Fruit fly (Drosophila melanogaster) whole organism, embryonic: ENCODE data around the gene Eig71Eg.

Source experiments
- Atf6 ChIP-seq: fragments of 200-800 bp; sonication (Bioruptor generic); IDR thresholded peaks from 2 replicates; pipeline ENCODE4 v1.3.6; 2022; ENCODE audit warnings: missing biosample characterization, missing genetic modification characterization
- CG10979 ChIP-seq: fragments of 200-800 bp; sonication (Bioruptor generic); optimal IDR thresholded peaks from 2 replicates; lab custom pipeline; 2018; ENCODE audit warnings: missing biosample characterization, mild to moderate bottlenecking, missing genetic modification characterization, moderate library complexity
- CG12219 ChIP-seq: fragments of 200-800 bp; sonication (Bioruptor generic); optimal IDR thresholded peaks from 3 replicates; lab custom pipeline; 2018; ENCODE audit warnings: missing biosample characterization, mild to moderate bottlenecking, missing genetic modification characterization
- CG1233 ChIP-seq: fragments of 200-800 bp; sonication (Bioruptor generic); optimal IDR thresholded peaks from 4 replicates; lab custom pipeline; 2018; ENCODE audit warnings: missing biosample characterization, mild to moderate bottlenecking, missing genetic modification characterization
- CG12942 ChIP-seq: fragments of 200-800 bp; sonication (Bioruptor generic); optimal IDR thresholded peaks from 3 replicates; lab custom pipeline; 2016; ENCODE audit warnings: missing biosample characterization, missing genetic modification characterization
- CG14667 ChIP-seq: fragments of 200-800 bp; sonication (Bioruptor generic); IDR thresholded peaks from 2 replicates; pipeline ENCODE4 v1.3.6; 2022; ENCODE audit warnings: missing biosample characterization, missing genetic modification characterization
- CG15073 ChIP-seq: fragments of 200-800 bp; sonication (Bioruptor generic); optimal IDR thresholded peaks from 2 replicates; lab custom pipeline; 2016; ENCODE audit warnings: missing biosample characterization, missing genetic modification characterization
- CG2202 ChIP-seq: fragments of 200-800 bp; sonication (Bioruptor generic); optimal IDR thresholded peaks from 2 replicates; lab custom pipeline; 2018; ENCODE audit warnings: missing biosample characterization, mild to moderate bottlenecking, missing genetic modification characterization
- CG2678 ChIP-seq: fragments of 200-800 bp; sonication (Bioruptor generic); optimal IDR thresholded peaks from 3 replicates; lab custom pipeline; 2019; ENCODE audit warnings: missing biosample characterization, mild to moderate bottlenecking, missing genetic modification characterization, moderate library complexity
- CG2875 ChIP-seq: fragments of 200-800 bp; sonication (Bioruptor generic); optimal IDR thresholded peaks from 2 replicates; lab custom pipeline; 2017; ENCODE audit warnings: missing biosample characterization, mild to moderate bottlenecking, missing genetic modification characterization, missing genetic modification reagents
- CG30431 ChIP-seq: fragments of 200-800 bp; sonication (Bioruptor generic); optimal IDR thresholded peaks from 2 replicates; lab custom pipeline; 2017; ENCODE audit warnings: missing biosample characterization, missing genetic modification characterization
- CG32532 ChIP-seq: fragments of 200-800 bp; sonication (Bioruptor generic); IDR thresholded peaks from 2 replicates; pipeline ENCODE4 v1.3.6; 2022; ENCODE audit warnings: missing biosample characterization, missing genetic modification characterization
- CG3407 ChIP-seq: fragments of 200-800 bp; sonication (Bioruptor generic); optimal IDR thresholded peaks from 2 replicates; lab custom pipeline; 2018; ENCODE audit warnings: missing biosample characterization, mild to moderate bottlenecking, missing genetic modification characterization
- CG3726 ChIP-seq: fragments of 200-800 bp; sonication (Bioruptor generic); IDR thresholded peaks from 3 replicates; pipeline ENCODE4, ENCODE4 v1.3.6; 2022; ENCODE audit warnings: missing biosample characterization, missing genetic modification characterization
- CG4424 ChIP-seq: fragments of 200-800 bp; sonication (Bioruptor generic); optimal IDR thresholded peaks from 3 replicates; lab custom pipeline; 2016; ENCODE audit warnings: missing biosample characterization, missing genetic modification characterization
- CG4707 ChIP-seq: fragments of 200-800 bp; sonication (Bioruptor generic); optimal IDR thresholded peaks from 2 replicates; lab custom pipeline; 2018; ENCODE audit warnings: missing biosample characterization, mild to moderate bottlenecking, missing genetic modification characterization, moderate library complexity
- CG7839 ChIP-seq: fragments of 200-800 bp; sonication (Bioruptor generic); optimal IDR thresholded peaks from 3 replicates; lab custom pipeline; 2018; ENCODE audit warnings: missing biosample characterization, mild to moderate bottlenecking, missing genetic modification characterization, moderate library complexity
- CG8290 ChIP-seq, 3 experiments: fragments of 200-800 bp; sonication (Bioruptor generic); optimal IDR thresholded peaks; 2 replicates each; lab custom pipeline; 2016 to 2019; ENCODE audit warnings: missing biosample characterization in 3 of 3, missing genetic modification characterization in 3 of 3, mild to moderate bottlenecking in 2 of 3, moderate library complexity in 1 of 3
- CTCF ChIP-seq: fragments of 200-800 bp; sonication (Bioruptor generic); optimal IDR thresholded peaks from 2 replicates; lab custom pipeline; 2017; ENCODE audit warnings: missing biosample characterization, mild to moderate bottlenecking, missing genetic modification characterization, moderate library complexity
- Deaf1 ChIP-seq: fragments of 200-800 bp; optimal IDR thresholded peaks from 3 replicates; lab custom pipeline; 2019; ENCODE audit warnings: missing biosample characterization, mild to moderate bottlenecking, missing genetic modification characterization, moderate library complexity
- E2f1 ChIP-seq: fragments of 200-800 bp; sonication (Bioruptor generic); IDR thresholded peaks from 2 replicates; pipeline ENCODE4 v1.3.6; 2022; ENCODE audit warnings: missing biosample characterization, missing genetic modification characterization
- Elba2 ChIP-seq: fragments of 200-800 bp; sonication (Bioruptor generic); optimal IDR thresholded peaks from 3 replicates; lab custom pipeline; 2016; ENCODE audit warnings: missing biosample characterization, missing genetic modification characterization
- Ets65A ChIP-seq: fragments of 200-800 bp; sonication (Bioruptor generic); peaks from one replicate; lab custom pipeline; 2016; ENCODE audit warnings: missing biosample characterization, missing genetic modification characterization
- HLH54F ChIP-seq: fragments of 200-800 bp; sonication (Bioruptor generic); optimal IDR thresholded peaks from 3 replicates; lab custom pipeline; 2016; ENCODE audit warnings: missing biosample characterization, missing genetic modification characterization
- MESR4 ChIP-seq: fragments of 200-800 bp; sonication (Bioruptor generic); optimal IDR thresholded peaks from 2 replicates; lab custom pipeline; 2018; ENCODE audit warnings: missing biosample characterization, mild to moderate bottlenecking, missing genetic modification characterization, moderate library complexity
- Med ChIP-seq: fragments of 200-800 bp; sonication (Bioruptor generic); peaks from one replicate; lab custom pipeline; 2016; ENCODE audit warnings: missing biosample characterization, missing genetic modification characterization, mild to moderate bottlenecking, inconsistent platforms, moderate library complexity
- Neu2 ChIP-seq: fragments of 200-800 bp; sonication (Bioruptor generic); optimal IDR thresholded peaks from 3 replicates; lab custom pipeline; 2016; ENCODE audit warnings: missing biosample characterization, missing genetic modification characterization, borderline replicate concordance
- Rx ChIP-seq: fragments of 200-800 bp; sonication (Bioruptor generic); IDR thresholded peaks from 2 replicates; pipeline ENCODE4 v1.3.6; 2022; ENCODE audit warnings: missing biosample characterization, missing genetic modification characterization
- Trl ChIP-seq, 3 experiments: fragments of >200 bp in 2 of 3; fragments of 200-800 bp in 1 of 3; sonication (Bioruptor generic) in 1 of 3; optimal IDR thresholded peaks; 2 replicates in 1 of 3; 3 replicates in 2 of 3; lab custom pipeline; 2016 to 2017; ENCODE audit warnings: missing biosample characterization in 1 of 3, missing genetic modification characterization in 1 of 3
- ap ChIP-seq: fragments of 200-800 bp; sonication (Bioruptor generic); IDR thresholded peaks from 2 replicates; pipeline ENCODE4 v1.3.6; 2022; ENCODE audit warnings: missing biosample characterization, missing genetic modification characterization
- bbx ChIP-seq: fragments of 200-800 bp; sonication (Bioruptor generic); IDR thresholded peaks from 2 replicates; pipeline ENCODE4 v1.3.6; 2022; ENCODE audit warnings: missing biosample characterization, missing genetic modification characterization; ENCODE audit not compliant: partially characterized antibody
- btn ChIP-seq: fragments of 200-800 bp; sonication (Bioruptor generic); optimal IDR thresholded peaks from 2 replicates; lab custom pipeline; 2016; ENCODE audit warnings: missing biosample characterization, missing genetic modification characterization
- corto ChIP-seq: fragments of 200-800 bp; sonication (Bioruptor generic); optimal IDR thresholded peaks from 2 replicates; lab custom pipeline; 2016; ENCODE audit warnings: missing biosample characterization, mild to moderate bottlenecking, missing genetic modification characterization, moderate library complexity
- dati ChIP-seq: fragments of 200-800 bp; sonication (Bioruptor generic); IDR thresholded peaks from 2 replicates; pipeline ENCODE4 v1.3.6; 2022; ENCODE audit warnings: missing biosample characterization, missing genetic modification characterization
- eyg ChIP-seq: fragments of 200-800 bp; sonication (Bioruptor generic); optimal IDR thresholded peaks from 3 replicates; lab custom pipeline; 2016; ENCODE audit warnings: missing biosample characterization, missing genetic modification characterization
- gcm2 ChIP-seq: fragments of 200-800 bp; sonication (Bioruptor generic); optimal IDR thresholded peaks from 2 replicates; lab custom pipeline; 2016; ENCODE audit warnings: missing biosample characterization, missing genetic modification characterization
- gem ChIP-seq: fragments of 200-800 bp; sonication (Bioruptor generic); optimal IDR thresholded peaks from 2 replicates; lab custom pipeline; 2019; ENCODE audit warnings: missing biosample characterization, mild to moderate bottlenecking, missing genetic modification characterization, moderate library complexity
- gt ChIP-seq: fragments of 200-800 bp; sonication (Bioruptor generic); IDR thresholded peaks from 2 replicates; pipeline ENCODE4 v1.3.6; 2022; ENCODE audit warnings: missing biosample characterization, missing genetic modification characterization
- h ChIP-seq: fragments of >200 bp; optimal IDR thresholded peaks from 2 replicates; lab custom pipeline; 2017
- hbn ChIP-seq: fragments of 200-800 bp; sonication (Bioruptor generic); IDR thresholded peaks from 2 replicates; pipeline ENCODE4 v1.3.6; 2022; ENCODE audit warnings: missing biosample characterization, missing genetic modification characterization; ENCODE audit not compliant: partially characterized antibody
- kni ChIP-seq: fragments of 200-800 bp; sonication (Bioruptor generic); optimal IDR thresholded peaks from 3 replicates; lab custom pipeline; 2017; ENCODE audit warnings: mild to moderate bottlenecking, missing biosample characterization, missing genetic modification reagents, missing genetic modification characterization
- lbe ChIP-seq: fragments of 200-800 bp; sonication (Bioruptor generic); optimal IDR thresholded peaks from 2 replicates; lab custom pipeline; 2016; ENCODE audit warnings: missing biosample characterization, mild to moderate bottlenecking, missing genetic modification characterization
- lilli ChIP-seq: fragments of 200-800 bp; sonication (Bioruptor generic); optimal IDR thresholded peaks from 3 replicates; lab custom pipeline; 2016; ENCODE audit warnings: missing biosample characterization, missing genetic modification characterization
- nmo ChIP-seq: fragments of 200-800 bp; sonication (Bioruptor generic); optimal IDR thresholded peaks from 2 replicates; lab custom pipeline; 2018; ENCODE audit warnings: missing biosample characterization, mild to moderate bottlenecking, missing genetic modification characterization, moderate library complexity
- otp ChIP-seq: fragments of 200-800 bp; sonication (Bioruptor generic); IDR thresholded peaks from 3 replicates; pipeline ENCODE4, ENCODE4 v1.3.6; 2022; ENCODE audit warnings: missing biosample characterization, missing genetic modification characterization
- pan ChIP-seq, 4 experiments: fragments of >200 bp in 3 of 4; fragments of 200-800 bp in 1 of 4; sonication (Bioruptor generic) in 1 of 4; optimal IDR thresholded peaks in 3 of 4; IDR thresholded peaks in 1 of 4; 2 replicates each; pipeline versions ENCODE4 v1.3.6 to Lab custom; 2017 to 2022; ENCODE audit warnings: missing biosample characterization in 2 of 4, missing genetic modification characterization in 2 of 4, mixed read lengths in 1 of 4
- psq ChIP-seq: fragments of 200-800 bp; sonication (Bioruptor generic); optimal IDR thresholded peaks from 2 replicates; lab custom pipeline; 2017; ENCODE audit warnings: missing biosample characterization, missing genetic modification characterization
- pzg ChIP-seq: fragments of 200-800 bp; sonication (Bioruptor generic); optimal IDR thresholded peaks from 3 replicates; lab custom pipeline; 2018; ENCODE audit warnings: missing biosample characterization, mild to moderate bottlenecking, missing genetic modification characterization, moderate library complexity
- sna ChIP-seq: fragments of 200-800 bp; sonication (Bioruptor generic); IDR thresholded peaks from 2 replicates; pipeline ENCODE4 v1.3.6; 2022; ENCODE audit warnings: missing biosample characterization, missing genetic modification characterization; ENCODE audit not compliant: partially characterized antibody
- sug ChIP-seq: fragments of 200-800 bp; optimal IDR thresholded peaks from 2 replicates; lab custom pipeline; 2019; ENCODE audit warnings: missing biosample characterization, mild to moderate bottlenecking, missing genetic modification characterization, moderate library complexity
- tin ChIP-seq: fragments of 200-800 bp; sonication (Bioruptor generic); optimal IDR thresholded peaks from 3 replicates; lab custom pipeline; 2016; ENCODE audit warnings: missing biosample characterization, missing genetic modification characterization
- yki ChIP-seq: fragments of >200 bp; optimal IDR thresholded peaks from 3 replicates; lab custom pipeline; 2018

Gene Eig71Eg

dm6 chr3L:15672800-15673199 is 15.4 kb downstream of the Eig71Eg start (continued):
- TF ChIP-seq HLH54F (GFP tag; lab: Kevin White, UChicago) (no peak), tin (GFP tag; lab: Kevin White, UChicago) (peak; percentile 22), Deaf1 (tag; lab: Kevin White, UChicago) (no peak), E2f1 (GFP tag; lab: Robert Waterston, UW) (no peak), CG1233 (GFP tag; lab: Kevin White, UChicago) (no peak), CG8290 (GFP tag; optimal IDR thresholded peaks at IDR 0.05; lab: Kevin White, UChicago) (no peak), CG8290 (tag; optimal IDR thresholded peaks at IDR 0.05; lab: Kevin White, UChicago) (no peak), sna (GFP tag; lab: Robert Waterston, UW) (no peak), gt (GFP tag; lab: Robert Waterston, UW) (no peak), eyg (GFP tag; lab: Kevin White, UChicago) (no peak), Ets65A (GFP tag; lab: Kevin White, UChicago) (peak; percentile 92), CG15073 (GFP tag; lab: Kevin White, UChicago) (no peak), pzg (no peak), CG2678 (tag; lab: Kevin White, UChicago) (peak; percentile 17), dati (GFP tag; lab: Robert Waterston, UW) (0 out of 2 replicates have a peak, but pooled peaks have one; percentile 19), CG4424 (GFP tag; lab: Kevin White, UChicago) (peak; percentile 43), Neu2 (GFP tag; lab: Kevin White, UChicago) (no peak), sug (tag; lab: Kevin White, UChicago) (no peak), CG32532 (GFP tag; lab: Robert Waterston, UW) (no peak), Rx (no peak), MESR4 (GFP tag; lab: Kevin White, UChicago) (no peak), otp (GFP tag; lab: Robert Waterston, UW) (0 out of 3 replicates have a peak, but pooled peaks have one; percentile 15), CG14667 (GFP tag; lab: Robert Waterston, UW) (no peak), Atf6 (no peak), gcm2 (GFP tag; lab: Kevin White, UChicago) (no peak), pan (optimal IDR thresholded peaks at IDR 0.05; lab: Kevin White, UChicago) (no peak), pan (GFP tag; optimal IDR thresholded peaks at IDR 0.05 in 1 of 2, IDR thresholded peaks at IDR 0.05 in 1 of 2) (no peak), Trl (optimal IDR thresholded peaks at IDR 0.05; lab: Kevin White, UChicago) (no peak), Trl (GFP tag; optimal IDR thresholded peaks at IDR 0.05; lab: Kevin White, UChicago) (no peak), btn (GFP tag; lab: Kevin White, UChicago) (no peak), Med (GFP tag; lab: Kevin White, UChicago) (peak; percentile 77), ap (GFP tag; lab: Robert Waterston, UW) (no peak), CG2202 (tag; lab: Kevin White, UChicago) (peak; percentile 30), corto (GFP tag; lab: Kevin White, UChicago) (no peak), CG12942 (GFP tag; lab: Kevin White, UChicago) (no peak), h (lab: Kevin White, UChicago) (no peak), CG3407 (GFP tag; lab: Kevin White, UChicago) (no peak), psq (GFP tag; lab: Kevin White, UChicago) (no peak), CTCF (GFP tag; lab: Kevin White, UChicago) (no peak), lilli (GFP tag; lab: Kevin White, UChicago) (no peak), lbe (GFP tag; lab: Kevin White, UChicago) (no peak), CG7839 (peak; percentile 29), CG30431 (GFP tag; lab: Kevin White, UChicago) (peak; percentile 25), hbn (GFP tag; lab: Robert Waterston, UW) (no peak), CG3726 (GFP tag; lab: Robert Waterston, UW) (no peak), bbx (no peak), CG12219 (GFP tag; lab: Kevin White, UChicago) (no peak), yki (lab: Kevin White, UChicago) (no peak), CG10979 (tag; lab: Kevin White, UChicago) (peak; percentile 69), Elba2 (GFP tag; lab: Kevin White, UChicago) (no peak), nmo (GFP tag; lab: Kevin White, UChicago) (peak; percentile 59), CG4707 (GFP tag; lab: Kevin White, UChicago) (no peak), gem (tag; lab: Kevin White, UChicago) (peak; percentile 67), CG2875 (no peak), kni (GFP tag; lab: Kevin White, UChicago) (no peak)
